Worm (Caenorhabditis elegans) whole organism, young adult: Measurements from ENCODE around the gene B0310.2.

Experiments
- B0019.2 ChIP-seq: fragments of 200-800 bp; sonication (Bioruptor generic); conservative IDR thresholded peaks from 2 replicates; pipeline ENCODE4 v1.3.6; 2022; ENCODE audit warnings: missing genetic modification reagents, missing genetic modification characterization, missing compliant biosample characterization
- B0261.1 ChIP-seq: sonication (generic microtip); optimal IDR thresholded peaks from 2 replicates; lab custom pipeline; 2016; ENCODE audit warnings: mild to moderate bottlenecking, missing genetic modification characterization, moderate library complexity, missing compliant biosample characterization
- B0336.3 ChIP-seq: fragments of 200-800 bp; sonication (Bioruptor generic); IDR thresholded peaks from 2 replicates; pipeline ENCODE4 v1.3.6; 2022; ENCODE audit warnings: missing genetic modification characterization, missing compliant biosample characterization
- F10E7.11 ChIP-seq: sonication (generic microtip); optimal IDR thresholded peaks from 2 replicates; lab custom pipeline; 2017; ENCODE audit warnings: mild to moderate bottlenecking, missing genetic modification characterization, moderate library complexity, missing compliant biosample characterization
- F22D6.2 ChIP-seq: sonication (generic microtip); optimal IDR thresholded peaks from 2 replicates; lab custom pipeline; 2016; ENCODE audit warnings: mild to moderate bottlenecking, missing genetic modification characterization, missing compliant biosample characterization
- F37B4.10 ChIP-seq: fragments of 200-800 bp; sonication (Bioruptor generic); IDR thresholded peaks from 2 replicates; pipeline ENCODE4 v1.3.6; 2022; ENCODE audit warnings: missing genetic modification characterization, missing compliant biosample characterization
- F57A8.1 ChIP-seq: fragments of 200-800 bp; sonication (Bioruptor generic); optimal IDR thresholded peaks from 2 replicates; lab custom pipeline; 2018; ENCODE audit warnings: mild to moderate bottlenecking, missing genetic modification characterization, moderate library complexity, missing compliant biosample characterization
- F57C9.4 ChIP-seq: sonication (generic microtip); optimal IDR thresholded peaks from 2 replicates; lab custom pipeline; 2017; ENCODE audit warnings: mild to moderate bottlenecking, missing genetic modification characterization, missing compliant biosample characterization
- K11D2.4 ChIP-seq: fragments of 200-800 bp; sonication (Bioruptor generic); IDR thresholded peaks from 2 replicates; pipeline ENCODE4 v1.3.6; 2022; ENCODE audit warnings: missing genetic modification reagents, missing genetic modification characterization, missing compliant biosample characterization
- Y56A3A.18 ChIP-seq: fragments of 200-800 bp; sonication (Bioruptor generic); IDR thresholded peaks from 2 replicates; pipeline ENCODE4 v1.3.6; 2022; ENCODE audit warnings: missing genetic modification reagents, missing genetic modification characterization, missing compliant biosample characterization
- Y67H2A.10 ChIP-seq: fragments of 200-800 bp; sonication (Bioruptor generic); conservative IDR thresholded peaks from 2 replicates; pipeline ENCODE4 v1.3.6; 2022; ENCODE audit warnings: missing genetic modification reagents, missing genetic modification characterization, missing compliant biosample characterization
- Y95B8A.8 ChIP-seq: fragments of 200-800 bp; sonication (Bioruptor generic); IDR thresholded peaks from 2 replicates; pipeline ENCODE4 v1.3.6; 2022; ENCODE audit warnings: missing genetic modification reagents, missing genetic modification characterization, missing compliant biosample characterization
- ZK185.1 ChIP-seq: sonication (generic microtip); optimal IDR thresholded peaks from 2 replicates; lab custom pipeline; 2016; ENCODE audit warnings: mild to moderate bottlenecking, missing genetic modification characterization, missing compliant biosample characterization; ENCODE audit not compliant: poor library complexity, severe bottlenecking
- aptf-2 ChIP-seq: fragments of 200-800 bp; sonication (Bioruptor generic); conservative IDR thresholded peaks from 2 replicates; pipeline ENCODE4 v1.3.6; 2022; ENCODE audit warnings: missing genetic modification reagents, missing genetic modification characterization, missing compliant biosample characterization
- atf-7 ChIP-seq: sonication (generic microtip); optimal IDR thresholded peaks from 2 replicates; lab custom pipeline; 2017; ENCODE audit warnings: mild to moderate bottlenecking, missing genetic modification characterization, missing compliant biosample characterization
- attf-5 ChIP-seq: fragments of 200-800 bp; sonication (Bioruptor generic); optimal IDR thresholded peaks from 2 replicates; lab custom pipeline; 2018; ENCODE audit warnings: mild to moderate bottlenecking, missing genetic modification characterization, missing compliant biosample characterization
- attf-6 ChIP-seq: fragments of 200-800 bp; sonication (Bioruptor generic); IDR thresholded peaks from 2 replicates; pipeline ENCODE4 v1.3.6; 2022; ENCODE audit warnings: missing genetic modification reagents, missing genetic modification characterization, missing compliant biosample characterization
- ccch-3 ChIP-seq: fragments of 200-800 bp; sonication (Bioruptor generic); optimal IDR thresholded peaks from 2 replicates; lab custom pipeline; 2018; ENCODE audit warnings: mild to moderate bottlenecking, missing genetic modification characterization, missing compliant biosample characterization
- cebp-1 ChIP-seq, 2 experiments: fragments of 200-800 bp in 1 of 2; sonication (Bioruptor generic) in 1 of 2; sonication (generic microtip) in 1 of 2; IDR thresholded peaks in 1 of 2; optimal IDR thresholded peaks in 1 of 2; 2 replicates each; pipeline versions ENCODE4 v1.3.6 to Lab custom; 2017 to 2022; ENCODE audit warnings: missing compliant biosample characterization in 2 of 2, missing genetic modification characterization in 2 of 2, mild to moderate bottlenecking in 1 of 2, missing genetic modification reagents in 1 of 2, moderate library complexity in 1 of 2
- ceh-27 ChIP-seq: fragments of 200-800 bp; sonication (Bioruptor generic); optimal IDR thresholded peaks from 2 replicates; lab custom pipeline; 2018; ENCODE audit warnings: mild to moderate bottlenecking, missing genetic modification characterization, moderate library complexity, missing compliant biosample characterization
- ceh-79 ChIP-seq: sonication (generic microtip); optimal IDR thresholded peaks from 2 replicates; lab custom pipeline; 2017; ENCODE audit warnings: mild to moderate bottlenecking, missing genetic modification characterization, missing compliant biosample characterization
- ceh-91 ChIP-seq: fragments of 200-800 bp; sonication (Bioruptor generic); IDR thresholded peaks from 2 replicates; pipeline ENCODE4 v1.3.6; 2022; ENCODE audit warnings: missing genetic modification reagents, missing genetic modification characterization, missing compliant biosample characterization
- dox-1 ChIP-seq: fragments of 200-800 bp; sonication (Bioruptor generic); IDR thresholded peaks from 2 replicates; pipeline ENCODE4 v1.3.6; 2022; ENCODE audit warnings: missing genetic modification reagents, missing genetic modification characterization, missing compliant biosample characterization
- egl-18 ChIP-seq: fragments of 200-800 bp; sonication (Bioruptor generic); IDR thresholded peaks from 2 replicates; pipeline ENCODE4 v1.3.6; 2022; ENCODE audit warnings: missing genetic modification reagents, missing genetic modification characterization, missing compliant biosample characterization
- ekl-4 ChIP-seq: fragments of 200-800 bp; sonication (Bioruptor generic); IDR thresholded peaks from 2 replicates; pipeline ENCODE4 v1.3.6; 2022; ENCODE audit warnings: missing genetic modification reagents, missing genetic modification characterization, missing compliant biosample characterization
- ets-4 ChIP-seq: fragments of 200-800 bp; sonication (Bioruptor generic); optimal IDR thresholded peaks from 2 replicates; lab custom pipeline; 2018; ENCODE audit warnings: mild to moderate bottlenecking, missing genetic modification characterization, missing compliant biosample characterization
- hmg-20 ChIP-seq: fragments of 200-800 bp; sonication (Bioruptor generic); IDR thresholded peaks from 2 replicates; pipeline ENCODE4 v1.3.6; 2022; ENCODE audit warnings: missing genetic modification reagents, missing genetic modification characterization, missing compliant biosample characterization
- hrde-1 ChIP-seq: sonication (generic microtip); optimal IDR thresholded peaks from 2 replicates; lab custom pipeline; 2016; ENCODE audit warnings: missing genetic modification characterization, mild to moderate bottlenecking, missing compliant biosample characterization, moderate library complexity, missing genotype, missing genetic modification reagents, borderline replicate concordance
- lin-35 ChIP-seq, 3 experiments: fragments of 150-350 bp in 2 of 3; sonication (generic microtip) in 1 of 3; optimal IDR thresholded peaks; 2 replicates each; lab custom pipeline; 2014 to 2018; ENCODE audit warnings: missing biosample characterization in 3 of 3, missing genetic modification characterization in 3 of 3, missing genetic modification reagents in 3 of 3
- lir-1 ChIP-seq: fragments of 200-800 bp; sonication (Bioruptor generic); conservative IDR thresholded peaks from 2 replicates; pipeline ENCODE4 v1.3.6; 2022; ENCODE audit warnings: missing genetic modification reagents, missing genetic modification characterization, missing compliant biosample characterization
- mcd-1 ChIP-seq: fragments of 200-800 bp; sonication (Bioruptor generic); IDR thresholded peaks from 2 replicates; pipeline ENCODE4 v1.3.6; 2022; ENCODE audit warnings: missing genetic modification reagents, missing genetic modification characterization, missing compliant biosample characterization
- mxl-1 ChIP-seq: sonication (generic microtip); optimal IDR thresholded peaks from 2 replicates; lab custom pipeline; 2016; ENCODE audit warnings: missing genetic modification characterization, missing compliant biosample characterization
- nfyb-1 ChIP-seq: fragments of 200-800 bp; sonication (Bioruptor generic); IDR thresholded peaks from 2 replicates; pipeline ENCODE4 v1.3.6; 2022; ENCODE audit warnings: missing genetic modification reagents, missing genetic modification characterization, missing compliant biosample characterization
- nhr-179 ChIP-seq: sonication (generic microtip); optimal IDR thresholded peaks from 2 replicates; lab custom pipeline; 2016; ENCODE audit warnings: mild to moderate bottlenecking, missing genetic modification characterization, missing compliant biosample characterization
- nhr-80 ChIP-seq: sonication (generic microtip); optimal IDR thresholded peaks from 2 replicates; lab custom pipeline; 2016; ENCODE audit warnings: missing genetic modification characterization, missing compliant biosample characterization
- pbrm-1 ChIP-seq: fragments of 200-800 bp; sonication (Bioruptor generic); IDR thresholded peaks from 2 replicates; pipeline ENCODE4 v1.3.6; 2022; ENCODE audit warnings: missing genetic modification reagents, missing genetic modification characterization, missing compliant biosample characterization
- pha-4 ChIP-seq: fragments of 150-350 bp; sonication (generic microtip); optimal IDR thresholded peaks from 2 replicates; lab custom pipeline; 2014; ENCODE audit warnings: missing biosample characterization, missing genetic modification reagents, missing genetic modification characterization
- rec-8 ChIP-seq, 2 experiments: sonication (generic microtip); optimal IDR thresholded peaks; 2 replicates each; lab custom pipeline; 2016; ENCODE audit warnings: mild to moderate bottlenecking in 2 of 2, missing genetic modification characterization in 2 of 2, missing genetic modification reagents in 2 of 2, missing genotype in 2 of 2, missing biosample characterization in 1 of 2, missing compliant biosample characterization in 1 of 2, moderate library complexity in 1 of 2
- sea-2 ChIP-seq: fragments of 200-800 bp; sonication (Bioruptor generic); IDR thresholded peaks from 2 replicates; pipeline ENCODE4 v1.3.6; 2022; ENCODE audit warnings: missing genetic modification characterization, missing compliant biosample characterization
- somi-1 ChIP-seq: fragments of 200-800 bp; sonication (Bioruptor generic); optimal IDR thresholded peaks from 2 replicates; lab custom pipeline; 2018; ENCODE audit warnings: mild to moderate bottlenecking, missing genetic modification characterization, missing compliant biosample characterization
- tbp1 ChIP-seq: fragments of 200-800 bp; sonication (Bioruptor generic); optimal IDR thresholded peaks from 2 replicates; lab custom pipeline; 2018; ENCODE audit warnings: mild to moderate bottlenecking, missing genetic modification characterization, missing compliant biosample characterization
- tbx-9 ChIP-seq: sonication (generic microtip); optimal IDR thresholded peaks from 2 replicates; lab custom pipeline; 2016; ENCODE audit warnings: borderline replicate concordance, missing genetic modification characterization, inconsistent platforms, missing compliant biosample characterization
- zfh-2 ChIP-seq: fragments of 200-800 bp; sonication (Bioruptor generic); conservative IDR thresholded peaks from 2 replicates; pipeline ENCODE4 v1.3.6; 2022; ENCODE audit warnings: missing genetic modification reagents, missing genetic modification characterization, missing compliant biosample characterization
- ztf-18 ChIP-seq: sonication (generic microtip); optimal IDR thresholded peaks from 2 replicates; lab custom pipeline; 2016; ENCODE audit warnings: missing genotype, mild to moderate bottlenecking, missing genetic modification characterization, missing compliant biosample characterization
- ztf-25 ChIP-seq: fragments of 200-800 bp; sonication (Bioruptor generic); IDR thresholded peaks from 2 replicates; pipeline ENCODE4 v1.3.6; 2022; ENCODE audit warnings: missing genetic modification reagents, missing genetic modification characterization, missing compliant biosample characterization
- ztf-26 ChIP-seq: sonication (generic microtip); optimal IDR thresholded peaks from 2 replicates; lab custom pipeline; 2017; ENCODE audit warnings: missing genetic modification characterization, missing compliant biosample characterization
- ztf-6 ChIP-seq: fragments of 200-800 bp; sonication (Bioruptor generic); IDR thresholded peaks from 2 replicates; pipeline ENCODE4 v1.3.6; 2022; ENCODE audit warnings: missing genetic modification reagents, missing genetic modification characterization, missing compliant biosample characterization

Gene B0310.2

DNA sequence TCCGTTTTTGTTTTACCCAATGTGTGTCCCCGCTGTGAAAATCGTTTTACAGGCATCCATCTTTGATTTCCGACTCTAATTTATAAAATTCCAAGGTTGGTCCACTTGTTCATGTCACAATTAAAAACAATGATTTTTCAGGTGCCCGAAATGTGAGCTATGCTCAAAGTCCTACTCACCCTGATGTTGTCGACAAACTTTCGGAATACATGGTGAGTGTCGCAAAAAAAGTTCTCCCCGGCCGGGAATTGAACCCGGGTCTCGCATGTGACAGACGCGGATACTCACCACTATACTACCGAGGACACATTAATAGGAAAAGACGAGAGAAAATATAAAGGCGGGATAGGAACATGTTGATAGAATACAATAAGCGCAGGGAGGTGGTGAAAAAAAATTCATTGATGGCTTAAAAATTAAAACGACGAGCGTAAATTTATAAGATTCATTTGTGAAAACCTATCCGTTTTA is 17.1 kb downstream of the B0310.2 start, which contains the start of gene egl-17 (continued):
- TF ChIP-seq attf-5 (GFP tag; lab: Kevin White, UChicago) (peak; percentile 77), nfyb-1 (GFP tag; lab: Robert Waterston, UW) (peak; percentile 90), ceh-79 (tag; lab: Kevin White, UChicago) (no peak), zfh-2 (no peak; the same call in 1 of the 2 replicates), ztf-18 (tag; lab: Kevin White, UChicago) (peak; percentile 72), K11D2.4 (peak; percentile 66), F57C9.4 (tag; lab: Kevin White, UChicago) (peak; percentile 58), mcd-1 (GFP tag; lab: Robert Waterston, UW) (peak; percentile 68), ekl-4 (GFP tag; lab: Robert Waterston, UW) (peak; percentile 79; the same call in 1 of the 2 replicates), ztf-6 (peak; percentile 74; the same call in 1 of the 2 replicates), cebp-1 (GFP tag; IDR thresholded peaks at IDR 0.05; lab: Robert Waterston, UW) (no peak), cebp-1 (tag; optimal IDR thresholded peaks at IDR 0.05; lab: Kevin White, UChicago) (peak; percentile 82), Y56A3A.18 (GFP tag; lab: Robert Waterston, UW) (peak; percentile 85), pbrm-1 (GFP tag; lab: Robert Waterston, UW) (peak; percentile 75), ccch-3 (GFP tag; lab: Kevin White, UChicago) (peak; percentile 88), ztf-26 (peak; percentile 82), Y67H2A.10 (GFP tag; lab: Robert Waterston, UW) (no peak; the same call in 1 of the 2 replicates), F10E7.11 (tag; lab: Kevin White, UChicago) (peak; percentile 28), hrde-1 (tag; lab: Kevin White, UChicago) (peak; percentile 87), ztf-25 (peak; percentile 94), F22D6.2 (peak; percentile 49), somi-1 (GFP tag; lab: Kevin White, UChicago) (peak; percentile 80), B0336.3 (peak; percentile 84), atf-7 (tag; lab: Kevin White, UChicago) (peak; percentile 69), ZK185.1 (peak; percentile 84), B0261.1 (tag; lab: Kevin White, UChicago) (peak; percentile 96), ceh-91 (GFP tag; lab: Robert Waterston, UW) (peak; percentile 54), tbx-9 (tag; lab: Kevin White, UChicago) (peak; percentile 66), nhr-80 (tag; lab: Kevin White, UChicago) (peak; percentile 45), attf-6 (GFP tag; lab: Robert Waterston, UW) (0 out of 2 replicates have a peak, but pooled peaks have one; percentile 19), aptf-2 (GFP tag; lab: Robert Waterston, UW) (0 out of 2 replicates have a peak, but pooled peaks have one; percentile 26), F37B4.10 (no peak), B0019.2 (GFP tag; lab: Robert Waterston, UW) (peak; percentile 55; the same call in 1 of the 2 replicates), ets-4 (GFP tag; lab: Kevin White, UChicago) (peak; percentile 75), egl-18 (GFP tag; lab: Robert Waterston, UW) (peak; percentile 75; the same call in 1 of the 2 replicates), mxl-1 (tag; lab: Kevin White, UChicago) (peak; percentile 94), lir-1 (peak; percentile 68), lin-35 (GFP tag; optimal IDR thresholded peaks at IDR 0.05; lab: Kevin White, UChicago) (peak in 1 of 3 experiments; percentile 79), Y95B8A.8 (GFP tag; lab: Robert Waterston, UW) (no peak), ceh-27 (GFP tag; lab: Kevin White, UChicago) (peak; percentile 86), hmg-20 (GFP tag; lab: Robert Waterston, UW) (peak; percentile 82), nhr-179 (tag; lab: Kevin White, UChicago) (peak; percentile 62), sea-2 (GFP tag; lab: Robert Waterston, UW) (no peak), tbp1 (GFP tag; lab: Kevin White, UChicago) (peak; percentile 95), dox-1 (GFP tag; lab: Robert Waterston, UW) (peak; percentile 90), pha-4 (tag; lab: Kevin White, UChicago) (no peak), rec-8 (tag; optimal IDR thresholded peaks at IDR 0.05; lab: Kevin White, UChicago) (peak; percentile 90 to 92), F57A8.1 (GFP tag; lab: Kevin White, UChicago) (peak; percentile 72)
